Worm (Caenorhabditis elegans) whole organism, early embryonic: ENCODE measurements around the gene szy-20.

Source experiments
- B0310.2 ChIP-seq: sonication (generic microtip); optimal IDR thresholded peaks from 2 replicates; lab custom pipeline; 2016; ENCODE audit warnings: mild to moderate bottlenecking, missing genetic modification characterization, missing compliant biosample characterization
- F13C5.2 ChIP-seq: sonication (generic microtip); optimal IDR thresholded peaks from 2 replicates; lab custom pipeline; 2017; ENCODE audit warnings: mild to moderate bottlenecking, missing genetic modification characterization, inconsistent platforms, missing compliant biosample characterization
- aly-1 ChIP-seq: sonication (generic microtip); optimal IDR thresholded peaks from 2 replicates; lab custom pipeline; 2016; ENCODE audit warnings: missing genetic modification characterization, missing compliant biosample characterization
- ama-1 ChIP-seq: fragments of 150-350 bp; optimal IDR thresholded peaks from 2 replicates; lab custom pipeline; 2014
- ceh-13 ChIP-seq: fragments of 200-800 bp; sonication (Bioruptor generic); optimal IDR thresholded peaks from 2 replicates; lab custom pipeline; 2018; ENCODE audit warnings: mild to moderate bottlenecking, missing genetic modification characterization, missing compliant biosample characterization
- ceh-36 ChIP-seq: sonication (generic microtip); optimal IDR thresholded peaks from 2 replicates; lab custom pipeline; 2016; ENCODE audit warnings: missing genetic modification characterization, inconsistent platforms, missing compliant biosample characterization
- ets-7 ChIP-seq: sonication (generic microtip); optimal IDR thresholded peaks from 2 replicates; lab custom pipeline; 2016; ENCODE audit warnings: missing genotype, missing genetic modification characterization, missing compliant biosample characterization
- flt-1 ChIP-seq: fragments of 200-800 bp; sonication (Bioruptor generic); IDR thresholded peaks from 2 replicates; pipeline ENCODE4 v1.3.6; 2022; ENCODE audit warnings: missing genetic modification characterization, missing compliant biosample characterization
- hmbx-1 ChIP-seq: sonication (generic microtip); optimal IDR thresholded peaks from 2 replicates; lab custom pipeline; 2016; ENCODE audit warnings: mild to moderate bottlenecking, missing genetic modification characterization, missing compliant biosample characterization
- hmg-4 ChIP-seq: fragments of 200-800 bp; sonication (Bioruptor generic); optimal IDR thresholded peaks from 2 replicates; lab custom pipeline; 2018; ENCODE audit warnings: mild to moderate bottlenecking, missing genetic modification characterization, missing compliant biosample characterization
- hnd-1 ChIP-seq: sonication (generic microtip); optimal IDR thresholded peaks from 2 replicates; lab custom pipeline; 2016; ENCODE audit warnings: missing genetic modification characterization, missing compliant biosample characterization
- pes-1 ChIP-seq: fragments of 200-800 bp; sonication (Bioruptor generic); IDR thresholded peaks from 2 replicates; pipeline ENCODE4 v1.3.6; 2022; ENCODE audit warnings: missing genetic modification reagents, missing genetic modification characterization, missing compliant biosample characterization
- scrt-1 ChIP-seq: fragments of 200-800 bp; sonication (Bioruptor generic); IDR thresholded peaks from 2 replicates; pipeline ENCODE4 v1.3.6; 2022; ENCODE audit warnings: missing genetic modification characterization, missing compliant biosample characterization
- sea-1 ChIP-seq: fragments of 200-800 bp; sonication (Bioruptor generic); conservative IDR thresholded peaks from 2 replicates; pipeline ENCODE4 v1.3.6; 2022; ENCODE audit warnings: missing genetic modification characterization, missing compliant biosample characterization
- tbx-11 ChIP-seq: fragments of 200-800 bp; sonication (Bioruptor generic); IDR thresholded peaks from 2 replicates; pipeline ENCODE4 v1.3.6; 2022; ENCODE audit warnings: missing genetic modification characterization, missing compliant biosample characterization
- tbx-37 ChIP-seq: fragments of 200-800 bp; sonication (Bioruptor generic); conservative IDR thresholded peaks from 2 replicates; pipeline ENCODE4 v1.3.6; 2022; ENCODE audit warnings: missing genetic modification reagents, missing genetic modification characterization, missing compliant biosample characterization
- tra-4 ChIP-seq: sonication (generic microtip); optimal IDR thresholded peaks from 2 replicates; lab custom pipeline; 2017; ENCODE audit warnings: missing genetic modification characterization, missing compliant biosample characterization

The szy-20 gene

DNA sequence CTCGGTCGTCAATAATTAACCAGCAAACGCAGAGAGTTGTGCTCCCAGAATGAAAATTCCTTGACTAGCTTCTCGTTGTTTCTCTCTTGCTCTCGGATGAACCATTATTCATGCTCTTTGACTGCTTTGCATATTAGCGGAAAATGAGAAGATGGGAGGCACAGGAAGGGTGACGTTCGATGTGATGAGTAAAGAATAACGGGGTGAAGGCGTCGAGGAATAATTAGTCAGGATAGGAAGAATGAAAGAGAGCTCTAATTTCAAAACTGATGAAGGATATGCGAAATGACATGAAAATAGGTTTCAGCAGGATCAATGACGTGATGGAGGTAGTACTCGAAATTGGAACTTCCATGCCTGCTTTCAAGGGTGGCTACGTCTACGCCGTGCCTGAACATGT, 17.9 kb downstream of the szy-20 start:
- TF ChIP-seq ceh-13: no peak
- TF ChIP-seq F13C5.2 (tag; lab: Kevin White, UChicago): no peak
- no peak for TF ChIP-seq hmg-4 (GFP tag; lab: Kevin White, UChicago)
- no peak for TF ChIP-seq ama-1 (lab: Kevin White, UChicago)

DNA sequence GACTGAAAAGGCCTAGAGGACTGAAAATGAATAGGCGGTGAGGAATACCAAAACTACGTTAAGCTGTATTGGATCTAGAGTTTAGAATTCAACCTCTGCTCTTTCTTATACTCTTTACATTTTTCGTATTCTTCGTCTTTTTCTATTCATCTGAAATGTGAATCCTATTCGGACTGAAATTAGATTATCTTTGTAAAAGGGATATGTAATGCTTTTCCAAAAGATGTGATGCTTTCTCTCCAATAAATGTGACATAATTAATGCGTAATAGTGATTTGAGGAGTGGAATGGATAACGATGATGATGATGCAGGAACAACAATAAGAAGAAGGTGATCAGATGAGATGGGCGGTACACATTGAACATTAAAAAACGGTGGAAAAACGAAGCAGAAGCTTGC, 20.5 kb downstream of the szy-20 start:
- no peak for TF ChIP-seq tbx-37 (GFP tag; lab: Robert Waterston, UW)
- TF ChIP-seq hmg-4 (GFP tag; lab: Kevin White, UChicago): no peak
- no peak for TF ChIP-seq pes-1 (GFP tag; lab: Robert Waterston, UW)
- no peak for TF ChIP-seq aly-1
- no peak for TF ChIP-seq ama-1 (lab: Kevin White, UChicago)
- TF ChIP-seq hnd-1: no peak
- no peak for TF ChIP-seq sea-1 (GFP tag; lab: Robert Waterston, UW)
- TF ChIP-seq tbx-11: no peak
- no peak for TF ChIP-seq tra-4

DNA sequence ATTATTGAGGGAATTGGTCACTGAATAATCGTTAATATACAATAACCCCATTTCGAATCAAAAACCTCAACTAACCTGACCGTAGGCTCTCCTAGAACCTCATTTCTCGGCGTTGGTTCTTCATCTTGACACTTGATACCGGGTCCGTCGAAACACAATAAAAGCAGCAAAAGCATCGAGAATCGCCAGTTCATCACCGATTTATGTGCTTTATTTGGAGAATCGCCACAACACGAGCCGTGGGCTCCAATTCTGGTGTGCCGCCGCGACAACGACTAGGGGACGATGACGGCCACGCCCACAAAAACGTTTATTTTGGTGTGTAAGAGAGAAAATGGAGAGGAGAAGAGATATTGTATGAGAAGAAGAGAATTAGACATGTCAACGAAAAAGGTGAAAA, 21.7 kb downstream of the szy-20 start, which contains the start of gene cutl-15:
TSS of gene cutl-15 (minus strand) at position 298 of the 400 bp plus-strand sequence.
- no peak for TF ChIP-seq hnd-1
- TF ChIP-seq F13C5.2 (tag; lab: Kevin White, UChicago): no peak
- TF ChIP-seq tra-4: no peak
- TF ChIP-seq B0310.2 (tag; lab: Kevin White, UChicago): no peak
- no peak for TF ChIP-seq hmbx-1
- TF ChIP-seq pes-1 (GFP tag; lab: Robert Waterston, UW): no peak
- no peak for TF ChIP-seq ceh-13
- no peak for TF ChIP-seq scrt-1 (GFP tag; lab: Robert Waterston, UW)
- TF ChIP-seq ets-7 (tag; lab: Kevin White, UChicago): no peak
- no peak for TF ChIP-seq ceh-36 (tag; lab: Kevin White, UChicago)
- TF ChIP-seq ama-1 (lab: Kevin White, UChicago): no peak
- no peak for TF ChIP-seq sea-1 (GFP tag; lab: Robert Waterston, UW)

DNA sequence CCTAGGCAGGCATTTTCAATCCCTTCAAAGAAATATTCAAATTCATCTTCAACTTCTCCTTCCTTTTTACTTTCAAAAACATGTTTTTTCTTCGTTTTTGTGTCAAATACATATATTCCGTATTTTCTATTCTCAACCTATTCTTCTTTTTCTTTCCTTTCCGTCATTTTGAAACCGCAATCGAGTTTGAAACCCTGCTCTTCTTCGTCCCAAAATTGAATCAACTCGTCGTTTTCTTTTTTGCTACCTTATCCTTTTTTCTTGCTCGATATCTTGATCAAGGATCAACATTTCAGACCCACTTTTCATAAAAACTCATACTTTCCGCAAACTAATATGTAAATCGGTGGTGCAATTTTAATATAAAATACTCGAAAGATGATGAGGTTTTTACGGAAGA, 24.0 kb downstream of the szy-20 start:
- no peak for TF ChIP-seq tra-4
- TF ChIP-seq sea-1 (GFP tag; lab: Robert Waterston, UW): no peak
- TF ChIP-seq hmg-4 (GFP tag; lab: Kevin White, UChicago): no peak
- TF ChIP-seq tbx-11: no peak
- no peak for TF ChIP-seq aly-1
- no peak for TF ChIP-seq tbx-37 (GFP tag; lab: Robert Waterston, UW)
- no peak for TF ChIP-seq F13C5.2 (tag; lab: Kevin White, UChicago)
- TF ChIP-seq flt-1 (GFP tag; lab: Robert Waterston, UW): no peak
- TF ChIP-seq hnd-1: no peak
- TF ChIP-seq ets-7 (tag; lab: Kevin White, UChicago): no peak
- no peak for TF ChIP-seq ceh-13
- no peak for TF ChIP-seq ceh-36 (tag; lab: Kevin White, UChicago)
- TF ChIP-seq pes-1 (GFP tag; lab: Robert Waterston, UW): no peak
- no peak for TF ChIP-seq scrt-1 (GFP tag; lab: Robert Waterston, UW)
- no peak for TF ChIP-seq ama-1 (lab: Kevin White, UChicago)
- no peak for TF ChIP-seq B0310.2 (tag; lab: Kevin White, UChicago)
- TF ChIP-seq hmbx-1: no peak

DNA sequence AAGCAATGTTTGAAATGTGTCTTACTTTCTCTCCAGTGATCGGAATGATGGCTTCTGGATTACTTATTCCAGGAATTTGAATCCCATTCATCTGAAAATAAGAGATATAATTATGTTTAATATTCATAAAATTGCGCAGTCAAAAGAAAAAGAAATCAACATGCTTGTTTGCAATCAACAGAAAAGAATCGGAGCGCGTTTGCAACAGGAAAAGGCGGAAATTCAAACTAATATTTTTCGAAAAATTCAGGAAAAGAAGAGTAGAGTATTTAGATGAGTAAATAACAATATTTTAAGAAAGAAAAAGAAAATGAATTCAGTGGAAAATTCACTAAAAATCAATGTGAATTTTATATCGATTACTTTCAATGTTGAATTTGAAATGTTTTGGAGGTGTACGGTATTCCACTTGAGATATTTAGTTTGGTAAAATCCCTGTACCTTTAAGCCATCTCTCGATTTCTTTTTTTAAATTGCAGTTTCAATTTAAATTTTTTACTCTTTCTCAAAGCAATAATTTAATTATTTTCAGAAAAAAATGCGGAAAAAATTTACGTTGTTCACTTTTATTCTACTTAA, 28.7 kb downstream of the szy-20 start, which contains the start of the genes set-17 and T21B10.4:
TSS of gene set-17 (minus strand) at position 127 of the 579 bp plus-strand sequence.
TSS of gene T21B10.4 (plus strand) at position 533 of the 579 bp plus-strand sequence.
- TF ChIP-seq B0310.2 (tag; lab: Kevin White, UChicago): no peak
- no peak for TF ChIP-seq ceh-36 (tag; lab: Kevin White, UChicago)

DNA sequence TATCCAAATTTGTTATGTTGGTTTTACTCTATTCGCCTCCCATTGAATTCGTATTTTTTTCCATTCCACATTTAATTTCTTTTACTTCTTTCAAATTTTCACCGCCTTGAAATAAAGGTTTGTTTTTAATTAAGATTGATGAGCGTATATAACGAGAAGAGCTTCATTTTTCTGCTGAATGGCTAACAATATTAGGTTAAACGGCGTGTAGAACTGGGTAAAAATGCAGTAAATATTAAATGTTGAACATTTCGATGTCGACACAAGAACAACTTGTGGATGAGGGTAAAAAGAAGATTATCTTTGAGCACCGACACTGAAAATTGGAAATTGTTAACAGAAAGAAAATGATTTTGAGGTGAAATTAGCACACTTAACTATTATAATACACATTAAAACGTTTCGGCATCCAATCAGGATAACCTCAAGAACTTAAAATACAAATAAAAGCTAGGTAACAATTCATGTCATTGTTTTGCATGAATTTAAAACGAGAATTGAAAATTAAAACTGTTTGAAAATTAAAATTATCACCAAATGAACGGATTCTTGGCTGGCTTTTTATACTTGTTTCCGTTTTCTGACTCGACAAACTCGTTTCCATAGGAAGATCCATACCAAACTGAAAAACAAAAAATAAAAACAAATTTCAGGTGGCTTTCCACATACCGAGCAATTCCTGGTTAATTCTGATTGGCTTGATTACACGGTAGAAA, 30.1 kb downstream of the szy-20 start:
- no peak for TF ChIP-seq hnd-1
- no peak for TF ChIP-seq F13C5.2 (tag; lab: Kevin White, UChicago)
- TF ChIP-seq tra-4: no peak
- TF ChIP-seq pes-1 (GFP tag; lab: Robert Waterston, UW): no peak
- no peak for TF ChIP-seq flt-1 (GFP tag; lab: Robert Waterston, UW)
- TF ChIP-seq scrt-1 (GFP tag; lab: Robert Waterston, UW): no peak

DNA sequence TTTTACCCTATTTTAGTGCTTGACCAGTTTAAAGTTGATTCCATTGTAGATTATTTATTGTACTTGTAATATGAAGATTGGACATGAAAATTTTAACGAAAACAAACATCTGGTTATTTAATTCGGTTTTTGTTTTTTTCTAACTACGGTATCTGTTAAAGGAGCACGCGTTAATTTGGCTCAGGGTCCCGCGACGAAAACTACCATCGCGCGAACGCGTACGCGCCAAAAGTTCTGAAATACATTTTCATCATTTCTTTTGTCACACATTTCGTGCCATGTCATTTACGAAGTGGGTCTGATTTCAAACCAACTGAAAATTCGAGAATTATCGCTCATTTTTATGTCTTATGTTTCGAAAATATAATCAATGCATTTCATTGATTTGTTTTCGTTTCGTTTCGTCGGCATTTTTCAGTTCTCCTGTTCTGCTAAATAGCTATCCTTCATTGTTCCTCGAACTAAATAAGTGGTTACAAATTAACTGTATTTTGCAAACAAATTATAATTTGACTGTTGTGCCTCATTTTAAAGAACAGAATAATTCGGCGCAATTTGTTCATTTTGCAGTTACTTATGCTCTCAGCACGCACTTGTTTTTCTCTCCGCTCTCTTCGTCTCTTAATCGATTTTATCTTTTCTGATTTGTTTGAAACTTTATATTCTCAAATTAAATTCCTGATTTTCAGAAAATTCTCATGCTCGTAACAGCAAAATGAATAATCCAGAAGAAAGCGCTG, 35.3 kb downstream of the szy-20 start, which contains the start of gene T21B10.3:
TSS of gene T21B10.3 (plus strand) at position 690 of the 740 bp plus-strand sequence.
- no peak for TF ChIP-seq hmg-4 (GFP tag; lab: Kevin White, UChicago)
- TF ChIP-seq flt-1 (GFP tag; lab: Robert Waterston, UW): no peak
- TF ChIP-seq tbx-37 (GFP tag; lab: Robert Waterston, UW): no peak
- TF ChIP-seq hnd-1: no peak
- TF ChIP-seq ama-1 (lab: Kevin White, UChicago): no peak
- no peak for TF ChIP-seq B0310.2 (tag; lab: Kevin White, UChicago)
- no peak for TF ChIP-seq tra-4
- TF ChIP-seq tbx-11: no peak
- TF ChIP-seq sea-1 (GFP tag; lab: Robert Waterston, UW): no peak
- no peak for TF ChIP-seq aly-1
- TF ChIP-seq scrt-1 (GFP tag; lab: Robert Waterston, UW): no peak
- TF ChIP-seq ets-7 (tag; lab: Kevin White, UChicago): no peak
- no peak for TF ChIP-seq ceh-13
- no peak for TF ChIP-seq pes-1 (GFP tag; lab: Robert Waterston, UW)
- no peak for TF ChIP-seq F13C5.2 (tag; lab: Kevin White, UChicago)
- no peak for TF ChIP-seq ceh-36 (tag; lab: Kevin White, UChicago)
- no peak for TF ChIP-seq hmbx-1
